Worm (Caenorhabditis elegans) whole organism, L4 larva: ENCODE results near the gene vps-2.

Source experiments
- aha-1 ChIP-seq: fragments of 150-350 bp; peaks from one replicate; lab custom pipeline; 2014; ENCODE audit warnings: missing biosample characterization, missing genetic modification characterization
- cey-2 ChIP-seq: sonication (generic microtip); optimal IDR thresholded peaks from 3 replicates; lab custom pipeline; 2017; ENCODE audit warnings: missing genetic modification characterization, mild to moderate bottlenecking, missing compliant biosample characterization, antibody characterized with exemption, borderline replicate concordance; ENCODE audit not compliant: insufficient read depth
- daf-19 ChIP-seq: fragments of 200-800 bp; sonication (Bioruptor generic); conservative IDR thresholded peaks from 2 replicates; pipeline ENCODE4 v1.3.6; 2022; ENCODE audit warnings: missing genetic modification characterization, missing compliant biosample characterization
- egl-27 ChIP-seq: sonication (generic microtip); optimal IDR thresholded peaks from 3 replicates; lab custom pipeline; 2017; ENCODE audit warnings: missing biosample characterization, missing genetic modification reagents, missing genetic modification characterization
- fos-1 ChIP-seq: fragments of 150-350 bp; optimal IDR thresholded peaks from 2 replicates; lab custom pipeline; 2014; ENCODE audit warnings: missing biosample characterization, missing genetic modification characterization
- nhr-6 ChIP-seq: fragments of 150-350 bp; optimal IDR thresholded peaks from 2 replicates; lab custom pipeline; 2014; ENCODE audit warnings: missing biosample characterization, missing genetic modification characterization
- php-3 ChIP-seq: fragments of 200-800 bp; sonication (Bioruptor generic); IDR thresholded peaks from 2 replicates; pipeline ENCODE4 v1.3.6; 2022; ENCODE audit warnings: missing genetic modification reagents, missing genetic modification characterization, missing compliant biosample characterization
- pqm-1 ChIP-seq: sonication (generic microtip); optimal IDR thresholded peaks from 2 replicates; lab custom pipeline; 2017; ENCODE audit warnings: missing biosample characterization, missing genetic modification characterization
- unc-39 ChIP-seq: sonication (generic microtip); optimal IDR thresholded peaks from 2 replicates; lab custom pipeline; 2017; ENCODE audit warnings: missing biosample characterization, missing genetic modification characterization

ce11 chrII:12776379-12776778 lies 8.4 kb upstream of the vps-2 start, which contains the start of gene Y46G5A.34:
- TF ChIP-seq php-3 (GFP tag; lab: Robert Waterston, UW) (no peak), unc-39 (tag; lab: Kevin White, UChicago) (no peak), pqm-1 (tag; lab: Kevin White, UChicago) (no peak), cey-2 (tag; lab: Kevin White, UChicago) (no peak), egl-27 (no peak), nhr-6 (tag; lab: Kevin White, UChicago) (no peak), daf-19 (GFP tag; lab: Robert Waterston, UW) (no peak), aha-1 (tag; lab: Kevin White, UChicago) (peak; percentile 60), fos-1 (tag; lab: Kevin White, UChicago) (no peak)
